Worm (Caenorhabditis elegans) whole organism, L2 larva: ENCODE measurements around the gene Y69E1A.1.

Experiments used
- R02D3.7 ChIP-seq: fragments of 150-350 bp; optimal IDR thresholded peaks from 2 replicates; lab custom pipeline; 2014; ENCODE audit warnings: missing biosample characterization, missing genetic modification characterization
- ZK546.5 ChIP-seq: sonication (generic microtip); optimal IDR thresholded peaks from 2 replicates; lab custom pipeline; 2017; ENCODE audit warnings: missing biosample characterization, missing genetic modification characterization
- alr-1 ChIP-seq: fragments of 150-350 bp; optimal IDR thresholded peaks from 2 replicates; lab custom pipeline; 2014; ENCODE audit warnings: missing biosample characterization, missing genetic modification characterization
- elt-1 ChIP-seq: fragments of 150-350 bp; optimal IDR thresholded peaks from 2 replicates; lab custom pipeline; 2014; ENCODE audit warnings: missing biosample characterization, missing genetic modification characterization
- lin-39 ChIP-seq: fragments of 150-350 bp; optimal IDR thresholded peaks from 2 replicates; lab custom pipeline; 2014; ENCODE audit warnings: missing biosample characterization, missing genetic modification reagents, missing genetic modification characterization
- lsy-2 ChIP-seq, 2 experiments: fragments of 150-350 bp in 1 of 2; sonication (generic microtip) in 1 of 2; optimal IDR thresholded peaks; 2 replicates each; lab custom pipeline; 2014 to 2017; ENCODE audit warnings: missing biosample characterization in 2 of 2, missing genetic modification characterization in 2 of 2
- nhr-12 ChIP-seq: fragments of 150-350 bp; optimal IDR thresholded peaks from 2 replicates; lab custom pipeline; 2014; ENCODE audit warnings: missing biosample characterization, missing genetic modification characterization
- nhr-6 ChIP-seq: fragments of 150-350 bp; optimal IDR thresholded peaks from 2 replicates; lab custom pipeline; 2014; ENCODE audit warnings: missing biosample characterization, missing genetic modification characterization
- snpc-4 ChIP-seq: fragments of 150-350 bp; optimal IDR thresholded peaks from 2 replicates; lab custom pipeline; 2014; ENCODE audit warnings: missing biosample characterization, missing genetic modification characterization
- zag-1 ChIP-seq: fragments of 150-350 bp; optimal IDR thresholded peaks from 2 replicates; lab custom pipeline; 2014; ENCODE audit warnings: missing biosample characterization, missing genetic modification characterization

- TF ChIP-seq zag-1 (tag; lab: Kevin White, UChicago), result no peak
- no peak for TF ChIP-seq elt-1 (tag; lab: Kevin White, UChicago)
- TF ChIP-seq snpc-4 (tag; lab: Kevin White, UChicago), result no peak
- no peak for TF ChIP-seq nhr-6 (tag; lab: Kevin White, UChicago)
- no peak for TF ChIP-seq lsy-2 (tag; optimal IDR thresholded peaks at IDR 0.05; lab: Kevin White, UChicago)
- TF ChIP-seq ZK546.5 (tag; lab: Kevin White, UChicago), result no peak
- no peak for TF ChIP-seq R02D3.7 (tag; lab: Kevin White, UChicago)
- no peak for TF ChIP-seq alr-1 (tag; lab: Kevin White, UChicago)
- no peak for TF ChIP-seq nhr-12
- TF ChIP-seq lin-39 (tag; lab: Kevin White, UChicago), result no peak
These were observed 29.9 kb upstream of the Y69E1A.1 start for ce11 chrIV:10978641-10979040.
